Fruit fly (Drosophila melanogaster) whole organism, embryonic: Measurements from ENCODE around the gene fz.

Source experiments
- Abd-B ChIP-seq: fragments of 200-800 bp; sonication (Bioruptor generic); optimal IDR thresholded peaks from 2 replicates; lab custom pipeline; 2018; ENCODE audit warnings: missing biosample characterization, mild to moderate bottlenecking, missing genetic modification characterization, moderate library complexity
- CG3995 ChIP-seq: fragments of 200-800 bp; sonication (Bioruptor generic); optimal IDR thresholded peaks from 3 replicates; lab custom pipeline; 2016; ENCODE audit warnings: missing biosample characterization, missing genetic modification characterization
- CG9727 ChIP-seq: fragments of 200-800 bp; sonication (Bioruptor generic); optimal IDR thresholded peaks from 3 replicates; lab custom pipeline; 2017; ENCODE audit warnings: missing biosample characterization, mild to moderate bottlenecking, missing genetic modification characterization
- dpn ChIP-seq, 2 experiments: fragments of 200-800 bp; sonication (Bioruptor generic); optimal IDR thresholded peaks; 3 replicates each; lab custom pipeline; 2016; ENCODE audit warnings: missing biosample characterization in 2 of 2, missing genetic modification characterization in 2 of 2
- fd102C ChIP-seq: fragments of 200-800 bp; sonication (Bioruptor generic); optimal IDR thresholded peaks from 2 replicates; lab custom pipeline; 2018; ENCODE audit warnings: missing biosample characterization, mild to moderate bottlenecking, missing genetic modification characterization, moderate library complexity
- row ChIP-seq: fragments of 200-800 bp; sonication (Bioruptor generic); IDR thresholded peaks from 3 replicates; pipeline ENCODE4 v1.3.6; 2022; ENCODE audit warnings: missing biosample characterization, missing genetic modification characterization
- tin ChIP-seq: fragments of 200-800 bp; sonication (Bioruptor generic); optimal IDR thresholded peaks from 3 replicates; lab custom pipeline; 2016; ENCODE audit warnings: missing biosample characterization, missing genetic modification characterization

- TF ChIP-seq Abd-B (GFP tag; lab: Kevin White, UChicago): no peak
- no peak for TF ChIP-seq row (GFP tag; lab: Robert Waterston, UW)
- no peak for TF ChIP-seq fd102C (GFP tag; lab: Kevin White, UChicago)
- no peak for TF ChIP-seq dpn (GFP tag; optimal IDR thresholded peaks at IDR 0.05; lab: Kevin White, UChicago)
- no peak for TF ChIP-seq CG9727 (GFP tag; lab: Kevin White, UChicago)
- no peak for TF ChIP-seq CG3995 (GFP tag; lab: Kevin White, UChicago)
- TF ChIP-seq tin (GFP tag; lab: Kevin White, UChicago): no peak
Observed at dm6 chr3L:14321858-14322257, 47.7 kb downstream of the fz start.
